Fruit fly (Drosophila melanogaster) whole organism, embryonic: ENCODE measurements around the gene mfr.

Experiments used
- Antp ChIP-seq: fragments of 200-800 bp; sonication (Bioruptor generic); optimal IDR thresholded peaks from 3 replicates; lab custom pipeline; 2016; ENCODE audit warnings: missing biosample characterization, missing genetic modification characterization
- Atf3 ChIP-seq: fragments of 200-800 bp; sonication (Bioruptor generic); optimal IDR thresholded peaks from 3 replicates; lab custom pipeline; 2016; ENCODE audit warnings: missing biosample characterization, missing genetic modification characterization
- B-H1 ChIP-seq: fragments of 200-800 bp; sonication (Bioruptor generic); IDR thresholded peaks from 3 replicates; pipeline ENCODE4 v1.3.6; 2022; ENCODE audit warnings: missing biosample characterization, missing genetic modification characterization
- B-H2 ChIP-seq: fragments of 200-800 bp; sonication (Bioruptor generic); optimal IDR thresholded peaks from 2 replicates; lab custom pipeline; 2018; ENCODE audit warnings: missing biosample characterization, mild to moderate bottlenecking, missing genetic modification characterization
- CG10147 ChIP-seq: fragments of 200-800 bp; sonication (Bioruptor generic); optimal IDR thresholded peaks from 2 replicates; lab custom pipeline; 2019; ENCODE audit warnings: missing biosample characterization, mild to moderate bottlenecking, missing genetic modification characterization, moderate library complexity
- CG10959 ChIP-seq: fragments of 200-800 bp; sonication (Bioruptor generic); IDR thresholded peaks from 2 replicates; pipeline ENCODE4 v1.3.6; 2022; ENCODE audit warnings: missing biosample characterization, missing genetic modification characterization
- CG10979 ChIP-seq: fragments of 200-800 bp; sonication (Bioruptor generic); optimal IDR thresholded peaks from 2 replicates; lab custom pipeline; 2018; ENCODE audit warnings: missing biosample characterization, mild to moderate bottlenecking, missing genetic modification characterization, moderate library complexity
- CG11085 ChIP-seq: fragments of 200-800 bp; sonication (Bioruptor generic); IDR thresholded peaks from 2 replicates; pipeline ENCODE4 v1.3.6; 2022; ENCODE audit warnings: missing biosample characterization, missing genetic modification characterization
- CG11093 ChIP-seq: fragments of 200-800 bp; sonication (Bioruptor generic); IDR thresholded peaks from 3 replicates; pipeline ENCODE4 v1.3.6; 2022; ENCODE audit warnings: missing biosample characterization, missing genetic modification characterization
- CG13296 ChIP-seq: fragments of 200-800 bp; sonication (Bioruptor generic); optimal IDR thresholded peaks from 3 replicates; lab custom pipeline; 2018; ENCODE audit warnings: missing biosample characterization, mild to moderate bottlenecking, missing genetic modification characterization
- CG13424 ChIP-seq: fragments of 200-800 bp; sonication (Bioruptor generic); optimal IDR thresholded peaks from 2 replicates; lab custom pipeline; 2019; ENCODE audit warnings: missing biosample characterization, mild to moderate bottlenecking, missing genetic modification characterization, moderate library complexity
- CG15514 ChIP-seq: fragments of 200-800 bp; sonication (Bioruptor generic); optimal IDR thresholded peaks from 3 replicates; lab custom pipeline; 2017; ENCODE audit warnings: missing biosample characterization, missing genetic modification characterization, mild to moderate bottlenecking, moderate library complexity, missing genetic modification reagents
- CG15601 ChIP-seq: fragments of 200-800 bp; sonication (Bioruptor generic); optimal IDR thresholded peaks from 3 replicates; lab custom pipeline; 2019; ENCODE audit warnings: missing biosample characterization, mild to moderate bottlenecking, missing genetic modification characterization, moderate library complexity
- CG15696 ChIP-seq: fragments of 200-800 bp; sonication (Bioruptor generic); optimal IDR thresholded peaks from 2 replicates; lab custom pipeline; 2019; ENCODE audit warnings: missing biosample characterization, mild to moderate bottlenecking, missing genetic modification characterization, moderate library complexity
- CG18011 ChIP-seq: fragments of 200-800 bp; sonication (Bioruptor generic); optimal IDR thresholded peaks from 2 replicates; lab custom pipeline; 2017; ENCODE audit warnings: missing biosample characterization, missing genetic modification characterization, mild to moderate bottlenecking, moderate library complexity, missing genotype
- CG30431 ChIP-seq: fragments of 200-800 bp; sonication (Bioruptor generic); optimal IDR thresholded peaks from 2 replicates; lab custom pipeline; 2017; ENCODE audit warnings: missing biosample characterization, missing genetic modification characterization
- CG33213 ChIP-seq: fragments of 200-800 bp; sonication (Bioruptor generic); optimal IDR thresholded peaks from 3 replicates; lab custom pipeline; 2016; ENCODE audit warnings: missing biosample characterization, missing genetic modification characterization
- CG34376 ChIP-seq: fragments of 200-800 bp; sonication (Bioruptor generic); optimal IDR thresholded peaks from 2 replicates; lab custom pipeline; 2018; ENCODE audit warnings: missing biosample characterization, mild to moderate bottlenecking, missing genetic modification characterization
- CG7987 ChIP-seq: fragments of 200-800 bp; sonication (Bioruptor generic); optimal IDR thresholded peaks from 2 replicates; lab custom pipeline; 2018; ENCODE audit warnings: missing biosample characterization, mild to moderate bottlenecking, missing genetic modification characterization, moderate library complexity
- CG8281 ChIP-seq: fragments of 200-800 bp; sonication (Bioruptor generic); optimal IDR thresholded peaks from 2 replicates; lab custom pipeline; 2018; ENCODE audit warnings: missing biosample characterization, mild to moderate bottlenecking, missing genetic modification characterization, moderate library complexity
- CG8924 ChIP-seq: fragments of 200-800 bp; optimal IDR thresholded peaks from 3 replicates; lab custom pipeline; 2019; ENCODE audit warnings: missing biosample characterization, mild to moderate bottlenecking, missing genetic modification characterization, moderate library complexity
- CG9817 ChIP-seq: fragments of 200-800 bp; sonication (Bioruptor generic); optimal IDR thresholded peaks from 2 replicates; lab custom pipeline; 2018; ENCODE audit warnings: missing biosample characterization, mild to moderate bottlenecking, missing genetic modification characterization, moderate library complexity
- Camta ChIP-seq: fragments of 200-800 bp; sonication (Bioruptor generic); optimal IDR thresholded peaks from 2 replicates; lab custom pipeline; 2016; ENCODE audit warnings: missing biosample characterization, missing genetic modification characterization
- CoRest ChIP-seq: fragments of 200-800 bp; sonication (Bioruptor generic); optimal IDR thresholded peaks from 3 replicates; lab custom pipeline; 2018; ENCODE audit warnings: missing biosample characterization, mild to moderate bottlenecking, missing genetic modification characterization, moderate library complexity
- CrebB ChIP-seq: fragments of 200-800 bp; sonication (Bioruptor generic); optimal IDR thresholded peaks from 3 replicates; lab custom pipeline; 2018; ENCODE audit warnings: missing biosample characterization, mild to moderate bottlenecking, missing genetic modification characterization
- Drgx ChIP-seq: fragments of 200-800 bp; sonication (Bioruptor generic); IDR thresholded peaks from 2 replicates; pipeline ENCODE4 v1.3.6; 2022; ENCODE audit warnings: missing biosample characterization, missing genetic modification characterization
- HHEX ChIP-seq: fragments of 200-800 bp; sonication (Bioruptor generic); optimal IDR thresholded peaks from 3 replicates; lab custom pipeline; 2017; ENCODE audit warnings: missing biosample characterization, mild to moderate bottlenecking, missing genetic modification characterization, missing genetic modification reagents
- Hand ChIP-seq: fragments of 200-800 bp; sonication (Bioruptor generic); optimal IDR thresholded peaks from 2 replicates; lab custom pipeline; 2017; ENCODE audit warnings: mild to moderate bottlenecking, missing biosample characterization, missing genetic modification reagents, missing genetic modification characterization
- HmgD ChIP-seq: fragments of 200-800 bp; sonication (Bioruptor generic); optimal IDR thresholded peaks from 3 replicates; lab custom pipeline; 2016; ENCODE audit warnings: missing biosample characterization, missing genetic modification characterization
- Mrtf ChIP-seq: fragments of 200-800 bp; sonication (Bioruptor generic); IDR thresholded peaks from 3 replicates; pipeline ENCODE4 v1.3.6; 2022; ENCODE audit warnings: missing biosample characterization, missing genetic modification characterization
- Poxn ChIP-seq: fragments of 200-800 bp; sonication (Bioruptor generic); IDR thresholded peaks from 2 replicates; pipeline ENCODE4 v1.3.6; 2022; ENCODE audit warnings: missing biosample characterization, missing genetic modification characterization
- Spps ChIP-seq: fragments of 200-800 bp; sonication (Bioruptor generic); optimal IDR thresholded peaks from 2 replicates; lab custom pipeline; 2018; ENCODE audit warnings: missing biosample characterization, mild to moderate bottlenecking, missing genetic modification characterization
- Sry-δ ChIP-seq: fragments of 200-800 bp; sonication (Bioruptor generic); optimal IDR thresholded peaks from 2 replicates; lab custom pipeline; 2016; ENCODE audit warnings: missing biosample characterization, missing genetic modification characterization
- Stat92E ChIP-seq, 3 experiments: fragments of >200 bp in 2 of 3; fragments of 200-800 bp in 1 of 3; sonication (Bioruptor generic) in 1 of 3; optimal IDR thresholded peaks; 2 replicates each; lab custom pipeline; 2017 to 2019; ENCODE audit warnings: missing biosample characterization in 3 of 3, missing genetic modification characterization in 3 of 3, mild to moderate bottlenecking in 1 of 3, moderate library complexity in 1 of 3
- aop ChIP-seq: fragments of 200-800 bp; sonication (Bioruptor generic); IDR thresholded peaks from 2 replicates; pipeline ENCODE4 v1.3.6; 2022; ENCODE audit warnings: missing biosample characterization, missing genetic modification characterization
- croc ChIP-seq: fragments of 200-800 bp; sonication (Bioruptor generic); conservative IDR thresholded peaks from 3 replicates; pipeline ENCODE4 v1.3.6; 2022; ENCODE audit warnings: missing biosample characterization, missing genetic modification characterization
- cwo ChIP-seq: fragments of 200-800 bp; sonication (Bioruptor generic); optimal IDR thresholded peaks from 3 replicates; lab custom pipeline; 2017; ENCODE audit warnings: missing biosample characterization, missing genetic modification characterization, mild to moderate bottlenecking, moderate library complexity, missing genetic modification reagents
- dm ChIP-seq: fragments of 200-800 bp; sonication (Bioruptor generic); optimal IDR thresholded peaks from 3 replicates; lab custom pipeline; 2016; ENCODE audit warnings: missing biosample characterization, missing genetic modification characterization
- fd102C ChIP-seq: fragments of 200-800 bp; sonication (Bioruptor generic); optimal IDR thresholded peaks from 2 replicates; lab custom pipeline; 2018; ENCODE audit warnings: missing biosample characterization, mild to moderate bottlenecking, missing genetic modification characterization, moderate library complexity
- gfzf ChIP-seq: fragments of 200-800 bp; sonication (Bioruptor generic); optimal IDR thresholded peaks from 2 replicates; lab custom pipeline; 2016; ENCODE audit warnings: missing biosample characterization, mild to moderate bottlenecking, missing genetic modification characterization, moderate library complexity
- ind ChIP-seq: fragments of 200-800 bp; sonication (Bioruptor generic); optimal IDR thresholded peaks from 3 replicates; lab custom pipeline; 2016; ENCODE audit warnings: missing biosample characterization, missing genetic modification characterization
- sc ChIP-seq, 3 experiments: fragments of >200 bp in 2 of 3; fragments of 200-800 bp in 1 of 3; sonication (Bioruptor generic) in 1 of 3; optimal IDR thresholded peaks; 2 replicates in 2 of 3; 3 replicates in 1 of 3; lab custom pipeline; 2017; ENCODE audit warnings: mild to moderate bottlenecking in 1 of 3, missing biosample characterization in 1 of 3, missing genetic modification characterization in 1 of 3, missing genetic modification reagents in 1 of 3
- ssp ChIP-seq: fragments of 200-800 bp; sonication (Bioruptor generic); IDR thresholded peaks from 2 replicates; pipeline ENCODE4 v1.3.6; 2022; ENCODE audit warnings: missing biosample characterization, missing genetic modification characterization
- tio ChIP-seq: fragments of 200-800 bp; sonication (Bioruptor generic); optimal IDR thresholded peaks from 2 replicates; lab custom pipeline; 2017; ENCODE audit warnings: missing biosample characterization, missing genetic modification characterization, inconsistent platforms
- tll ChIP-seq, 2 experiments: fragments of 200-800 bp in 1 of 2; fragments of >200 bp in 1 of 2; sonication (Bioruptor generic) in 1 of 2; optimal IDR thresholded peaks; 2 replicates each; lab custom pipeline; 2017 to 2019; ENCODE audit warnings: missing biosample characterization in 2 of 2, missing genetic modification characterization in 2 of 2, mild to moderate bottlenecking in 1 of 2, moderate library complexity in 1 of 2
- tup ChIP-seq: fragments of 200-800 bp; sonication (Bioruptor generic); optimal IDR thresholded peaks from 2 replicates; lab custom pipeline; 2016; ENCODE audit warnings: missing biosample characterization, mild to moderate bottlenecking, missing genetic modification characterization, moderate library complexity
- wdn ChIP-seq: fragments of 200-800 bp; sonication (Bioruptor generic); IDR thresholded peaks from 2 replicates; pipeline ENCODE4 v1.3.6; 2022; ENCODE audit warnings: missing biosample characterization, missing genetic modification characterization

Gene mfr

dm6 chr3L:8953199-8953956 lies 40.9 kb upstream of the mfr start (continued):
- 0 out of 2 replicates have a peak, but pooled peaks have one; percentile 19 for TF ChIP-seq CG11085 (GFP tag; lab: Robert Waterston, UW)
- TF ChIP-seq Camta (GFP tag; lab: Kevin White, UChicago) = peak; percentile 24
- TF ChIP-seq Hand (GFP tag; lab: Kevin White, UChicago) = peak; percentile 57
- peak; percentile 32 for TF ChIP-seq CG15696 (tag; lab: Kevin White, UChicago)
- TF ChIP-seq CG15514 (GFP tag; lab: Kevin White, UChicago) = peak; percentile 57
- peak; percentile 13 for TF ChIP-seq ind (GFP tag; lab: Kevin White, UChicago)
- no peak for TF ChIP-seq HmgD
- TF ChIP-seq tup (GFP tag; lab: Kevin White, UChicago) = peak; percentile 4
- peak; percentile 82 for TF ChIP-seq CG13296 (GFP tag; lab: Kevin White, UChicago)
- 0 out of 3 replicates have a peak, but pooled peaks have one; percentile 47 for TF ChIP-seq CG11093
- TF ChIP-seq CoRest = peak; percentile 82
- peak; percentile 68 for TF ChIP-seq CG10979
- no peak for TF ChIP-seq wdn (GFP tag; lab: Robert Waterston, UW)
- TF ChIP-seq CrebB (tag; lab: Kevin White, UChicago) = peak; percentile 55
- TF ChIP-seq Stat92E (GFP tag; optimal IDR thresholded peaks at IDR 0.05; lab: Kevin White, UChicago) = peak in 1 of 3 experiments; percentile 36
- no peak for TF ChIP-seq sc (optimal IDR thresholded peaks at IDR 0.05; lab: Kevin White, UChicago)
- peak; percentile 13 for TF ChIP-seq sc (GFP tag; optimal IDR thresholded peaks at IDR 0.05; lab: Kevin White, UChicago)
- TF ChIP-seq CG33213 (GFP tag; lab: Kevin White, UChicago) = no peak
- no peak for TF ChIP-seq fd102C
- TF ChIP-seq aop = no peak
- peak; percentile 23; the same call in 2 of the 3 replicates for TF ChIP-seq croc (GFP tag; lab: Robert Waterston, UW)
- TF ChIP-seq B-H1 (GFP tag; lab: Robert Waterston, UW) = no peak
- peak; percentile 18 for TF ChIP-seq B-H2 (GFP tag; lab: Kevin White, UChicago)
- peak; percentile 62 for TF ChIP-seq CG10147
- TF ChIP-seq CG8924 (tag; lab: Kevin White, UChicago) = peak; percentile 60
- no peak for TF ChIP-seq Atf3 (GFP tag; lab: Kevin White, UChicago)
- 0 out of 3 replicates have a peak, but pooled peaks have one; percentile 14 for TF ChIP-seq Mrtf (GFP tag; lab: Robert Waterston, UW)
- peak; percentile 9 for TF ChIP-seq CG30431
- peak; percentile 42 for TF ChIP-seq CG8281
- TF ChIP-seq Drgx (GFP tag; lab: Robert Waterston, UW) = peak; percentile 67; the same call in 1 of the 2 replicates
- TF ChIP-seq gfzf (GFP tag; lab: Kevin White, UChicago) = no peak
- peak; percentile 10 for TF ChIP-seq Spps (tag; lab: Kevin White, UChicago)
- TF ChIP-seq CG34376 (GFP tag; lab: Kevin White, UChicago) = peak; percentile 78
- TF ChIP-seq CG9817 (tag; lab: Kevin White, UChicago) = peak; percentile 55
- TF ChIP-seq CG7987 = peak; percentile 11
- TF ChIP-seq cwo = peak; percentile 63
- TF ChIP-seq CG10959 (GFP tag; lab: Robert Waterston, UW) = no peak
- TF ChIP-seq CG13424 (tag; lab: Kevin White, UChicago) = peak; percentile 77
- no peak for TF ChIP-seq ssp (GFP tag; lab: Robert Waterston, UW)
- peak; percentile 75 for TF ChIP-seq HHEX (GFP tag; lab: Kevin White, UChicago)
- TF ChIP-seq Poxn (GFP tag; lab: Robert Waterston, UW) = no peak
- TF ChIP-seq CG15601 = peak; percentile 40
- peak; percentile 53 for TF ChIP-seq Antp (GFP tag; lab: Kevin White, UChicago)
- no peak for TF ChIP-seq CG18011 (GFP tag; lab: Kevin White, UChicago)
- no peak for TF ChIP-seq dm (GFP tag; lab: Kevin White, UChicago)
- TF ChIP-seq Sry-δ (GFP tag; lab: Kevin White, UChicago) = peak; percentile 15
- TF ChIP-seq tll (GFP tag; optimal IDR thresholded peaks at IDR 0.05; lab: Kevin White, UChicago) = no peak
- peak; percentile 31 for TF ChIP-seq tio
